Fruit fly (Drosophila melanogaster): ENCODE measurements around the gene CG5707.

The CG5707 gene

dm6 chr3L:2162019-2162418, 30.0 kb downstream of the CG5707 start (continued):
- TF ChIP-seq Pdp1 (GFP tag; optimal IDR thresholded peaks at IDR 0.05) (peak; percentile 47 to 55), CG4282 (GFP tag; optimal IDR thresholded peaks at IDR 0.05) (no peak), CG18619 (GFP tag; optimal IDR thresholded peaks at IDR 0.05) (peak; percentile 28), CG13287 (GFP tag; IDR thresholded peaks at IDR 0.05; ENCODE audit: partially characterized antibody) (no peak), CG7786 (GFP tag; optimal IDR thresholded peaks at IDR 0.05) (peak; percentile 32), cwo (GFP tag; optimal IDR thresholded peaks at IDR 0.05) (peak; percentile 37), tin (GFP tag; optimal IDR thresholded peaks at IDR 0.05) (peak; percentile 79), chn (GFP tag; optimal IDR thresholded peaks at IDR 0.05) (peak; percentile 53), yki (optimal IDR thresholded peaks at IDR 0.05) (no peak), fd3F (GFP tag; optimal IDR thresholded peaks at IDR 0.05) (no peak), CG6854 (GFP tag; optimal IDR thresholded peaks at IDR 0.05) (peak; percentile 16), Ssrp (tag; optimal IDR thresholded peaks at IDR 0.05) (peak; percentile 72), sim (GFP tag; IDR thresholded peaks at IDR 0.05) (peak; percentile 64; the same call in 1 of the 2 replicates), sob (GFP tag; IDR thresholded peaks at IDR 0.05) (peak; percentile 73; the same call in 1 of the 2 replicates), eyg (GFP tag; optimal IDR thresholded peaks at IDR 0.05) (peak; percentile 35), NfI (GFP tag; optimal IDR thresholded peaks at IDR 0.05) (peak; percentile 62), stwl (tag; optimal IDR thresholded peaks at IDR 0.05) (no peak), Hr51 (GFP tag; optimal IDR thresholded peaks at IDR 0.05) (peak in 1 of 2 experiments; percentile 79), Abd-B (GFP tag; optimal IDR thresholded peaks at IDR 0.05) (peak; percentile 17), sug (tag; optimal IDR thresholded peaks at IDR 0.05) (peak; percentile 17), nerfin-1 (tag; optimal IDR thresholded peaks at IDR 0.05) (peak; percentile 75), HLH4C (GFP tag; IDR thresholded peaks at IDR 0.05; ENCODE audit: partially characterized antibody) (no peak), nau (GFP tag; optimal IDR thresholded peaks at IDR 0.05) (peak; percentile 72), CG14667 (GFP tag; IDR thresholded peaks at IDR 0.05) (peak; percentile 66), CG17912 (GFP tag; optimal IDR thresholded peaks at IDR 0.05) (no peak), stc (GFP tag; IDR thresholded peaks at IDR 0.05) (peak; percentile 87), PHDP (tag; optimal IDR thresholded peaks at IDR 0.05) (peak; percentile 55), h (optimal IDR thresholded peaks at IDR 0.05) (no peak), Spps (tag; optimal IDR thresholded peaks at IDR 0.05) (peak; percentile 69), sd (tag; optimal IDR thresholded peaks at IDR 0.05) (peak; percentile 24), Six4 (GFP tag; optimal IDR thresholded peaks at IDR 0.05) (peak; percentile 59), corto (GFP tag; optimal IDR thresholded peaks at IDR 0.05) (peak; percentile 33), CG11560 (tag; IDR thresholded peaks at IDR 0.05) (peak; percentile 54; the same call in 2 of the 3 replicates), MBD-R2 (GFP tag; IDR thresholded peaks at IDR 0.05) (no peak; the same call in 1 of the 2 replicates), Antp (GFP tag; optimal IDR thresholded peaks at IDR 0.05) (peak; percentile 66), toy (GFP tag; IDR thresholded peaks at IDR 0.05) (no peak), CG11247 (GFP tag; IDR thresholded peaks at IDR 0.05) (peak; percentile 71), Bteb2 (GFP tag; optimal IDR thresholded peaks at IDR 0.05) (peak; percentile 24), knrl (GFP tag; IDR thresholded peaks at IDR 0.05; ENCODE audit: partially characterized antibody) (no peak), ftz-f1 (GFP tag; optimal IDR thresholded peaks at IDR 0.05) (no peak), Bgb (GFP tag; IDR thresholded peaks at IDR 0.05; ENCODE audit: partially characterized antibody) (no peak), CG8388 (GFP tag; optimal IDR thresholded peaks at IDR 0.05) (peak; percentile 67), CG33557 (GFP tag; optimal IDR thresholded peaks at IDR 0.05) (peak; percentile 61), C15 (GFP tag; IDR thresholded peaks at IDR 0.05) (peak; percentile 43; the same call in 1 of the 3 replicates), CG11695 (GFP tag; IDR thresholded peaks at IDR 0.05) (peak; percentile 81; the same call in 2 of the 3 replicates), Max (GFP tag; optimal IDR thresholded peaks at IDR 0.05) (peak; percentile 61), CG10979 (tag; optimal IDR thresholded peaks at IDR 0.05) (peak; percentile 84), Kr (GFP tag; optimal IDR thresholded peaks at IDR 0.05) (no peak), CG8765 (GFP tag; IDR thresholded peaks at IDR 0.05) (peak; percentile 29; the same call in 1 of the 2 replicates), CG34422 (GFP tag; IDR thresholded peaks at IDR 0.05) (peak; percentile 86)
